Worm (Caenorhabditis elegans) whole organism, late embryonic: Measurements from ENCODE around the gene T20F7.1.
"Not testable (repeated sequence)": the region's sequence is repeated elsewhere in the genome, so short reads cannot be mapped to it uniquely, and the experiment has no call there.

ENCODE experiments used
- C08G9.2 ChIP-seq: sonication (generic microtip); optimal IDR thresholded peaks from 2 replicates; lab custom pipeline; 2016; ENCODE audit warnings: mild to moderate bottlenecking, missing genetic modification characterization, moderate library complexity, missing compliant biosample characterization
- F13H6.1 ChIP-seq: sonication (generic microtip); optimal IDR thresholded peaks from 2 replicates; lab custom pipeline; 2016; ENCODE audit warnings: missing genetic modification characterization, missing compliant biosample characterization
- K09A11.1 ChIP-seq: sonication (generic microtip); optimal IDR thresholded peaks from 2 replicates; lab custom pipeline; 2017; ENCODE audit warnings: antibody characterized with exemption, mild to moderate bottlenecking, missing genetic modification characterization, missing compliant biosample characterization; ENCODE audit not compliant: insufficient read depth
- ama-1 ChIP-seq: fragments of 150-350 bp; optimal IDR thresholded peaks from 2 replicates; lab custom pipeline; 2014
- ceh-18 ChIP-seq: sonication (generic microtip); optimal IDR thresholded peaks from 2 replicates; lab custom pipeline; 2016; ENCODE audit warnings: missing genetic modification characterization, missing compliant biosample characterization
- ceh-22 ChIP-seq: sonication (generic microtip); optimal IDR thresholded peaks from 2 replicates; lab custom pipeline; 2017; ENCODE audit warnings: missing biosample characterization, missing genetic modification characterization
- ceh-24 ChIP-seq: sonication (generic microtip); optimal IDR thresholded peaks from 2 replicates; lab custom pipeline; 2016; ENCODE audit warnings: mild to moderate bottlenecking, missing genetic modification characterization, missing compliant biosample characterization
- ceh-30 ChIP-seq: fragments of 150-350 bp; optimal IDR thresholded peaks from 2 replicates; lab custom pipeline; 2014; ENCODE audit warnings: missing biosample characterization, missing genetic modification characterization
- ceh-31 ChIP-seq: sonication (generic microtip); optimal IDR thresholded peaks from 2 replicates; lab custom pipeline; 2016; ENCODE audit warnings: missing genetic modification characterization, missing compliant biosample characterization
- ceh-45 ChIP-seq: fragments of 200-800 bp; sonication (Bioruptor generic); IDR thresholded peaks from 2 replicates; pipeline ENCODE4 v1.3.6; 2022; ENCODE audit warnings: missing genetic modification reagents, missing genetic modification characterization, missing compliant biosample characterization
- ceh-48 ChIP-seq: sonication (generic microtip); optimal IDR thresholded peaks from 2 replicates; lab custom pipeline; 2016; ENCODE audit warnings: missing genetic modification characterization, inconsistent platforms, missing compliant biosample characterization
- dve-1 ChIP-seq: sonication (generic microtip); optimal IDR thresholded peaks from 2 replicates; lab custom pipeline; 2017; ENCODE audit warnings: antibody characterized with exemption, mild to moderate bottlenecking, missing genetic modification characterization, missing compliant biosample characterization
- elt-2 ChIP-seq: sonication (generic microtip); optimal IDR thresholded peaks from 2 replicates; lab custom pipeline; 2016; ENCODE audit warnings: missing genetic modification reagents, missing genetic modification characterization, missing compliant biosample characterization
- elt-4 ChIP-seq: sonication (generic microtip); optimal IDR thresholded peaks from 2 replicates; lab custom pipeline; 2016; ENCODE audit warnings: missing genetic modification characterization, missing compliant biosample characterization
- ets-4 ChIP-seq: sonication (generic microtip); optimal IDR thresholded peaks from 2 replicates; lab custom pipeline; 2016; ENCODE audit warnings: missing genetic modification characterization, missing compliant biosample characterization
- fax-1 ChIP-seq: sonication (generic microtip); optimal IDR thresholded peaks from 2 replicates; lab custom pipeline; 2016; ENCODE audit warnings: missing genotype, missing genetic modification characterization, missing compliant biosample characterization
- fkh-10 ChIP-seq: fragments of 150-350 bp; optimal IDR thresholded peaks from 2 replicates; lab custom pipeline; 2014; ENCODE audit warnings: missing biosample characterization, missing genetic modification reagents, missing genetic modification characterization
- fkh-6 ChIP-seq: sonication (generic microtip); optimal IDR thresholded peaks from 2 replicates; lab custom pipeline; 2016; ENCODE audit warnings: missing genetic modification characterization, missing compliant biosample characterization
- hlh-13 ChIP-seq: fragments of 200-800 bp; sonication (Bioruptor generic); optimal IDR thresholded peaks from 2 replicates; lab custom pipeline; 2018; ENCODE audit warnings: mild to moderate bottlenecking, missing genetic modification characterization, missing compliant biosample characterization
- hlh-30 ChIP-seq: sonication (generic microtip); optimal IDR thresholded peaks from 2 replicates; lab custom pipeline; 2017; ENCODE audit warnings: antibody characterized with exemption, missing genetic modification characterization, missing compliant biosample characterization; ENCODE audit not compliant: insufficient read depth
- lim-6 ChIP-seq: sonication (generic microtip); optimal IDR thresholded peaks from 2 replicates; lab custom pipeline; 2016; ENCODE audit warnings: missing genetic modification characterization, missing compliant biosample characterization
- lin-11 ChIP-seq: fragments of 200-800 bp; sonication (Bioruptor generic); optimal IDR thresholded peaks from 2 replicates; lab custom pipeline; 2018; ENCODE audit warnings: mild to moderate bottlenecking, missing genetic modification characterization, missing compliant biosample characterization
- madf-2 ChIP-seq: sonication (generic microtip); optimal IDR thresholded peaks from 2 replicates; lab custom pipeline; 2017; ENCODE audit warnings: missing genetic modification characterization, missing compliant biosample characterization
- nhr-11 ChIP-seq: fragments of 150-350 bp; optimal IDR thresholded peaks from 2 replicates; lab custom pipeline; 2014; ENCODE audit warnings: missing biosample characterization, missing genetic modification characterization
- nhr-232 ChIP-seq: sonication (generic microtip); optimal IDR thresholded peaks from 2 replicates; lab custom pipeline; 2016; ENCODE audit warnings: missing genetic modification characterization, missing compliant biosample characterization
- npax-4 ChIP-seq: sonication (generic microtip); optimal IDR thresholded peaks from 2 replicates; lab custom pipeline; 2016; ENCODE audit warnings: missing genetic modification characterization, missing compliant biosample characterization
- pax-1 ChIP-seq: fragments of 150-350 bp; optimal IDR thresholded peaks from 2 replicates; lab custom pipeline; 2014; ENCODE audit warnings: missing biosample characterization, missing genetic modification characterization
- pha-2 ChIP-seq: sonication (generic microtip); optimal IDR thresholded peaks from 2 replicates; lab custom pipeline; 2017; ENCODE audit warnings: mild to moderate bottlenecking, missing genetic modification characterization, missing compliant biosample characterization
- pqm-1 ChIP-seq: sonication (generic microtip); optimal IDR thresholded peaks from 2 replicates; lab custom pipeline; 2016; ENCODE audit warnings: missing genetic modification characterization, missing compliant biosample characterization
- pros-1 ChIP-seq: fragments of 150-350 bp; optimal IDR thresholded peaks from 2 replicates; lab custom pipeline; 2014; ENCODE audit warnings: missing biosample characterization, missing genetic modification reagents, missing genetic modification characterization
- ref-2 ChIP-seq: sonication (generic microtip); optimal IDR thresholded peaks from 2 replicates; lab custom pipeline; 2016; ENCODE audit warnings: missing genetic modification characterization, missing compliant biosample characterization
- rnt-1 ChIP-seq: sonication (generic microtip); optimal IDR thresholded peaks from 2 replicates; lab custom pipeline; 2016; ENCODE audit warnings: missing genetic modification characterization, missing compliant biosample characterization
- tbx-2 ChIP-seq: sonication (generic microtip); optimal IDR thresholded peaks from 2 replicates; lab custom pipeline; 2016; ENCODE audit warnings: missing genetic modification characterization, missing compliant biosample characterization
- ttx-3 ChIP-seq: sonication (generic microtip); optimal IDR thresholded peaks from 2 replicates; lab custom pipeline; 2016; ENCODE audit warnings: missing genetic modification reagents, missing genetic modification characterization, missing compliant biosample characterization
- unc-3 ChIP-seq, 2 experiments: fragments of 200-800 bp in 1 of 2; sonication (Bioruptor generic) in 1 of 2; sonication (generic microtip) in 1 of 2; conservative IDR thresholded peaks in 1 of 2; optimal IDR thresholded peaks in 1 of 2; 2 replicates each; pipeline versions ENCODE4 v1.3.6 to Lab custom; 2016 to 2022; ENCODE audit warnings: missing compliant biosample characterization in 2 of 2, missing genetic modification characterization in 2 of 2, missing genetic modification reagents in 1 of 2
- ztf-16 ChIP-seq: sonication (generic microtip); optimal IDR thresholded peaks from 2 replicates; lab custom pipeline; 2017; ENCODE audit warnings: missing genetic modification characterization, missing compliant biosample characterization

T20F7.1 gene

ce11 chrX:16871355-16871754 lies 1.4 kb upstream of the T20F7.1 start:
- no peak for TF ChIP-seq lin-11 (tag; lab: Kevin White, UChicago)
- TF ChIP-seq lim-6 (tag; lab: Kevin White, UChicago), result no peak
- no peak for TF ChIP-seq ref-2
- no peak for TF ChIP-seq pha-2 (tag; lab: Kevin White, UChicago)
- TF ChIP-seq ama-1, result no peak
- no peak for TF ChIP-seq hlh-30
- TF ChIP-seq pros-1, result no peak
- TF ChIP-seq dve-1 (tag; lab: Kevin White, UChicago), result no peak
- no peak for TF ChIP-seq ceh-31 (tag; lab: Kevin White, UChicago)
- TF ChIP-seq ceh-24 (tag; lab: Kevin White, UChicago), result no peak

ce11 chrX:16880426-16880825 lies 7.7 kb downstream of the T20F7.1 start, which contains the start of gene acs-9:
acs-9 (minus strand) TSS chrX:16880526.
- no peak for TF ChIP-seq nhr-11 (tag; lab: Kevin White, UChicago)
- TF ChIP-seq ttx-3, result no peak
- no peak for TF ChIP-seq unc-3 (GFP tag; conservative IDR thresholded peaks at IDR 0.05; lab: Robert Waterston, UW)
- no peak for TF ChIP-seq unc-3 (tag; optimal IDR thresholded peaks at IDR 0.05; lab: Kevin White, UChicago)
- no peak for TF ChIP-seq fkh-10 (GFP tag; lab: Kevin White, UChicago)
- no peak for TF ChIP-seq ceh-22 (tag; lab: Kevin White, UChicago)
- no peak for TF ChIP-seq ceh-48 (tag; lab: Kevin White, UChicago)
- TF ChIP-seq nhr-232, result no peak
- no peak for TF ChIP-seq ceh-45
- TF ChIP-seq ama-1, result no peak
- TF ChIP-seq ceh-24 (tag; lab: Kevin White, UChicago), result no peak
- TF ChIP-seq fax-1, result no peak
- no peak for TF ChIP-seq C08G9.2 (tag; lab: Kevin White, UChicago)
- no peak for TF ChIP-seq ets-4 (tag; lab: Kevin White, UChicago)
- no peak for TF ChIP-seq fkh-6 (tag; lab: Kevin White, UChicago)
- no peak for TF ChIP-seq lin-11 (tag; lab: Kevin White, UChicago)
- TF ChIP-seq rnt-1, result no peak
- TF ChIP-seq pax-1, result no peak

- TF ChIP-seq fkh-10 (GFP tag; lab: Kevin White, UChicago); elt-4 (tag; lab: Kevin White, UChicago); ceh-30 (tag; lab: Kevin White, UChicago): not testable (repeated sequence)
Observed at ce11 chrX:16883426-16883825, 10.7 kb downstream of the T20F7.1 start, which contains the start of gene Y13C8A.1. Y13C8A.1 (plus strand) TSS chrX:16883726.

- TF ChIP-seq fkh-10 (GFP tag; lab: Kevin White, UChicago), result no peak
- no peak for TF ChIP-seq ceh-30 (tag; lab: Kevin White, UChicago)
- no peak for TF ChIP-seq nhr-11 (tag; lab: Kevin White, UChicago)
- TF ChIP-seq hlh-13 (GFP tag; lab: Kevin White, UChicago), result no peak
- TF ChIP-seq ceh-18 (tag; lab: Kevin White, UChicago), result no peak
- no peak for TF ChIP-seq madf-2 (tag; lab: Kevin White, UChicago)
- TF ChIP-seq npax-4 (tag; lab: Kevin White, UChicago), result no peak
- no peak for TF ChIP-seq pqm-1 (tag; lab: Kevin White, UChicago)
- TF ChIP-seq elt-2, result no peak
- TF ChIP-seq ztf-16 (tag; lab: Kevin White, UChicago), result no peak
- TF ChIP-seq K09A11.1 (tag; lab: Kevin White, UChicago), result no peak
- TF ChIP-seq, all 69 proteins: peak for 0
Observed at ce11 chrX:16884075-16884474, 11.4 kb downstream of the T20F7.1 start.

- TF ChIP-seq tbx-2 (no peak), F13H6.1 (no peak), pros-1 (no peak), nhr-232 (no peak)
Observed at ce11 chrX:16891683-16892082, 19.0 kb downstream of the T20F7.1 start, which contains the start of gene F39F10.3. F39F10.3 (plus strand) TSS chrX:16891983.
